Fruit fly (Drosophila melanogaster) whole organism, prepupa: Measurements from ENCODE around the gene VhaSFD.

Experiments used
- CG10669 ChIP-seq: fragments of 200-800 bp; sonication (Bioruptor generic); optimal IDR thresholded peaks from 3 replicates; lab custom pipeline; 2018; ENCODE audit warnings: missing biosample characterization, mild to moderate bottlenecking, missing genetic modification characterization, moderate library complexity
- CG1621 ChIP-seq: fragments of 200-800 bp; sonication (Bioruptor generic); optimal IDR thresholded peaks from 3 replicates; lab custom pipeline; 2018; ENCODE audit warnings: missing biosample characterization, mild to moderate bottlenecking, missing genetic modification characterization
- CG3032 ChIP-seq: fragments of 200-800 bp; optimal IDR thresholded peaks from 2 replicates; lab custom pipeline; 2019; ENCODE audit warnings: missing biosample characterization, mild to moderate bottlenecking, missing genetic modification characterization, moderate library complexity
- CG3919 ChIP-seq: fragments of 200-800 bp; sonication (Bioruptor generic); optimal IDR thresholded peaks from 3 replicates; lab custom pipeline; 2016; ENCODE audit warnings: missing biosample characterization, missing genetic modification characterization
- CG6792 ChIP-seq: fragments of 200-800 bp; sonication (Bioruptor generic); optimal IDR thresholded peaks from 3 replicates; lab custom pipeline; 2016; ENCODE audit warnings: missing biosample characterization, missing genetic modification characterization
- OdsH ChIP-seq: fragments of 200-800 bp; sonication (Bioruptor generic); optimal IDR thresholded peaks from 3 replicates; lab custom pipeline; 2016; ENCODE audit warnings: missing biosample characterization, missing genetic modification characterization
- Sox102F ChIP-seq: fragments of 200-800 bp; sonication (Bioruptor generic); optimal IDR thresholded peaks from 2 replicates; lab custom pipeline; 2016; ENCODE audit warnings: missing biosample characterization, mild to moderate bottlenecking, missing genetic modification characterization
- Sox15 ChIP-seq: fragments of 200-800 bp; sonication (Bioruptor generic); optimal IDR thresholded peaks from 3 replicates; lab custom pipeline; 2016; ENCODE audit warnings: missing biosample characterization, missing genetic modification characterization
- cyc ChIP-seq: fragments of 200-800 bp; sonication (Bioruptor generic); optimal IDR thresholded peaks from 3 replicates; lab custom pipeline; 2016; ENCODE audit warnings: missing biosample characterization, missing genetic modification characterization
- eg ChIP-seq: fragments of 200-800 bp; sonication (Bioruptor generic); IDR thresholded peaks from 3 replicates; pipeline ENCODE4 v1.3.6; 2022; ENCODE audit warnings: missing biosample characterization, missing genetic modification characterization
- esn ChIP-seq: fragments of 200-800 bp; sonication (Bioruptor generic); optimal IDR thresholded peaks from 2 replicates; lab custom pipeline; 2016; ENCODE audit warnings: missing biosample characterization, mild to moderate bottlenecking, missing genetic modification characterization, moderate library complexity
- salr ChIP-seq, 2 experiments: fragments of 200-800 bp; sonication (Bioruptor generic); optimal IDR thresholded peaks; 3 replicates each; lab custom pipeline; 2016 to 2018; ENCODE audit warnings: missing biosample characterization in 2 of 2, missing genetic modification characterization in 2 of 2, mild to moderate bottlenecking in 1 of 2
- spab ChIP-seq: fragments of 200-800 bp; sonication (Bioruptor generic); optimal IDR thresholded peaks from 2 replicates; lab custom pipeline; 2017; ENCODE audit warnings: missing biosample characterization, mild to moderate bottlenecking, missing genetic modification characterization, missing genetic modification reagents
- topi ChIP-seq: fragments of 200-800 bp; sonication (Bioruptor generic); optimal IDR thresholded peaks from 3 replicates; lab custom pipeline; 2016; ENCODE audit warnings: missing biosample characterization, missing genetic modification characterization

- TF ChIP-seq CG3919, result no peak
- TF ChIP-seq salr (GFP tag; optimal IDR thresholded peaks at IDR 0.05; lab: Kevin White, UChicago), result no peak
- no peak for TF ChIP-seq eg (GFP tag; lab: Robert Waterston, UW)
- TF ChIP-seq CG6792 (GFP tag; lab: Kevin White, UChicago), result no peak
- no peak for TF ChIP-seq cyc (GFP tag; lab: Kevin White, UChicago)
- TF ChIP-seq OdsH (GFP tag; lab: Kevin White, UChicago), result no peak
- TF ChIP-seq topi (GFP tag; lab: Kevin White, UChicago), result no peak
- no peak for TF ChIP-seq Sox15
- TF ChIP-seq esn, result no peak
- TF ChIP-seq spab, result no peak
- TF ChIP-seq Sox102F (GFP tag; lab: Kevin White, UChicago), result no peak
- TF ChIP-seq CG3032 (tag; lab: Kevin White, UChicago), result no peak
- no peak for TF ChIP-seq CG1621 (tag; lab: Kevin White, UChicago)
- no peak for TF ChIP-seq CG10669 (GFP tag; lab: Kevin White, UChicago)
Measured at dm6 chr2L:16679073-16679472, 48.6 kb downstream of the VhaSFD start.
